Worm (Caenorhabditis elegans): Measurements from ENCODE around the gene Y105C5B.8.

The Y105C5B.8 gene

DNA sequence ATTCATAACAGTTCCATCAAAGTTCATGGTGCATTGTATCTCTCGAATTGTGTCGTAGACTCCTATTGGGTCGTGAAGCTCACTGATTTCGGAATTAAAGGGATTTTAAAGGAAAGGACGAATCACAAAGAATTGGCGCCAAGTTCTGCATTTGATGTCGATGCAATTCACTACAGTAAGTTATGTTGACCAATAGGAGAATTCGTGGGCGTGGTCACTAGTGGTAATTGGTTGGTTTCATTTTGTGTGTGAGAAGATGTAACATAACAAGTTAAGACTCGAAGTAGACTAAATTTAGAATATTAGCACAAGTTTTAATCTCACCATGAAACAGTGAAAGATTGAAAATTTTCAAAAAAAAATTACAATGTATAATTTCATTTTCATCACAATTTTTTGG lies 48.4 kb downstream of the Y105C5B.8 start:
- TF ChIP-seq tra-4 (tag; optimal IDR thresholded peaks at IDR 0.05) (no peak), sea-1 (GFP tag; conservative IDR thresholded peaks at IDR 0.05) (no peak), pes-1 (GFP tag; IDR thresholded peaks at IDR 0.05) (no peak), ceh-13 (GFP tag; optimal IDR thresholded peaks at IDR 0.05) (no peak), B0310.2 (tag; optimal IDR thresholded peaks at IDR 0.05) (no peak), hmg-4 (GFP tag; optimal IDR thresholded peaks at IDR 0.05) (no peak), F13C5.2 (tag; optimal IDR thresholded peaks at IDR 0.05) (no peak), hnd-1 (tag; optimal IDR thresholded peaks at IDR 0.05) (no peak), tbx-11 (GFP tag; IDR thresholded peaks at IDR 0.05) (no peak), scrt-1 (GFP tag; IDR thresholded peaks at IDR 0.05) (no peak), ets-7 (tag; optimal IDR thresholded peaks at IDR 0.05) (no peak), flt-1 (GFP tag; IDR thresholded peaks at IDR 0.05) (no peak), hmbx-1 (tag; optimal IDR thresholded peaks at IDR 0.05) (no peak)
